Fruit fly (Drosophila melanogaster) S2 (cell line): Measurements from ENCODE around the gene Imp.

Experiments
- CG8478 ChIP-seq: fragments of >200 bp; optimal IDR thresholded peaks from 2 replicates; lab custom pipeline; 2018
- CTCF ChIP-seq, 2 experiments: fragments of >200 bp; optimal IDR thresholded peaks; 2 replicates each; lab custom pipeline; 2018

dm6 chrX:10767350-10768005 lies 56.6 kb downstream of the Imp start:
- no peak for TF ChIP-seq CTCF (optimal IDR thresholded peaks at IDR 0.05; lab: Kevin White, UChicago)
- TF ChIP-seq CG8478 (lab: Kevin White, UChicago), result no peak
